Fruit fly (Drosophila melanogaster) whole organism, pupa: ENCODE results near the gene CG6015.

Experiments
- CG13204 ChIP-seq: fragments of 200-800 bp; sonication (Bioruptor generic); optimal IDR thresholded peaks from 2 replicates; lab custom pipeline; 2018; ENCODE audit warnings: missing biosample characterization, mild to moderate bottlenecking, missing genetic modification characterization, moderate library complexity
- CG15710 ChIP-seq: fragments of 200-800 bp; sonication (Bioruptor generic); optimal IDR thresholded peaks from 2 replicates; lab custom pipeline; 2018; ENCODE audit warnings: missing biosample characterization, mild to moderate bottlenecking, missing genetic modification characterization, moderate library complexity

- TF ChIP-seq CG13204 (GFP tag; lab: Kevin White, UChicago) (no peak), CG15710 (peak; percentile 20)
Measured at dm6 chr3R:22023041-22023626, 11.0 kb downstream of the CG6015 start, which contains the start of the genes Mitofilin and mRpL35.
